Worm (Caenorhabditis elegans): Measurements from ENCODE around the gene Y47D3A.32.

Gene Y47D3A.32

ce11 chrIII:11290554-11290953 lies 38.4 kb downstream of the Y47D3A.32 start, which contains the start of the genes gly-9, mib-1 and smc-3 (continued):
- TF ChIP-seq hlh-15 (tag; optimal IDR thresholded peaks at IDR 0.05) = peak; percentile 50
- peak; percentile 43 for TF ChIP-seq zip-5 (tag; optimal IDR thresholded peaks at IDR 0.05)
- no peak for TF ChIP-seq eyg-1 (tag; optimal IDR thresholded peaks at IDR 0.05)
- no peak for TF ChIP-seq pros-1 (tag; optimal IDR thresholded peaks at IDR 0.05)
- TF ChIP-seq syd-9 (tag; optimal IDR thresholded peaks at IDR 0.05) = no peak
- TF ChIP-seq elt-4 (tag; optimal IDR thresholded peaks at IDR 0.05) = no peak
- no peak for TF ChIP-seq gmeb-2 (tag; optimal IDR thresholded peaks at IDR 0.05)
- no peak for TF ChIP-seq ceh-24 (tag; optimal IDR thresholded peaks at IDR 0.05)
- peak; percentile 64 for TF ChIP-seq mec-3 (tag; optimal IDR thresholded peaks at IDR 0.05; ENCODE audit: borderline replicate concordance)
- TF ChIP-seq pha-2 (tag; optimal IDR thresholded peaks at IDR 0.05) = no peak
- no peak for TF ChIP-seq pha-4 (tag; optimal IDR thresholded peaks at IDR 0.05)
- TF ChIP-seq ztf-16 (tag; optimal IDR thresholded peaks at IDR 0.05) = peak; percentile 54
- TF ChIP-seq sdc-2 (tag; optimal IDR thresholded peaks at IDR 0.05) = no peak
- TF ChIP-seq ama-1 (optimal IDR thresholded peaks at IDR 0.05) = no peak
- TF ChIP-seq nfya-1 (tag; optimal IDR thresholded peaks at IDR 0.05) = peak; percentile 3
- no peak for TF ChIP-seq pat-9 (tag; optimal IDR thresholded peaks at IDR 0.05)
